Fruit fly (Drosophila melanogaster) whole organism, prepupa: ENCODE measurements around the gene Gnpat.
A peak's percentile ranks its signal among the peaks of the same experiment; 100 is the strongest.

ENCODE experiments used
- CG10631 ChIP-seq: fragments of 200-800 bp; sonication (Bioruptor generic); optimal IDR thresholded peaks from 2 replicates; lab custom pipeline; 2016; ENCODE audit warnings: missing biosample characterization, missing genetic modification characterization
- CG10669 ChIP-seq: fragments of 200-800 bp; sonication (Bioruptor generic); optimal IDR thresholded peaks from 3 replicates; lab custom pipeline; 2018; ENCODE audit warnings: missing biosample characterization, mild to moderate bottlenecking, missing genetic modification characterization, moderate library complexity
- CG11294 ChIP-seq: fragments of 200-800 bp; sonication (Bioruptor generic); IDR thresholded peaks from 2 replicates; pipeline ENCODE4 v1.3.6; 2022; ENCODE audit warnings: missing biosample characterization, missing genetic modification characterization
- CG11762 ChIP-seq: fragments of 200-800 bp; sonication (Bioruptor generic); optimal IDR thresholded peaks from 3 replicates; lab custom pipeline; 2016; ENCODE audit warnings: missing biosample characterization, missing genetic modification characterization; ENCODE audit not compliant: insufficient read depth
- CG11902 ChIP-seq: fragments of 200-800 bp; sonication (Bioruptor generic); optimal IDR thresholded peaks from 3 replicates; lab custom pipeline; 2016; ENCODE audit warnings: missing biosample characterization, missing genetic modification characterization
- CG15336 ChIP-seq: fragments of 200-800 bp; sonication (Bioruptor generic); IDR thresholded peaks from 2 replicates; pipeline ENCODE4 v1.3.6; 2022; ENCODE audit warnings: missing biosample characterization, missing genetic modification characterization
- CG1621 ChIP-seq: fragments of 200-800 bp; sonication (Bioruptor generic); optimal IDR thresholded peaks from 3 replicates; lab custom pipeline; 2018; ENCODE audit warnings: missing biosample characterization, mild to moderate bottlenecking, missing genetic modification characterization
- CG16779 ChIP-seq: fragments of 200-800 bp; sonication (Bioruptor generic); optimal IDR thresholded peaks from 3 replicates; lab custom pipeline; 2017; ENCODE audit warnings: missing biosample characterization, mild to moderate bottlenecking, missing genetic modification characterization
- CG3032 ChIP-seq: fragments of 200-800 bp; optimal IDR thresholded peaks from 2 replicates; lab custom pipeline; 2019; ENCODE audit warnings: missing biosample characterization, mild to moderate bottlenecking, missing genetic modification characterization, moderate library complexity
- CG31627 ChIP-seq: fragments of 200-800 bp; sonication (Bioruptor generic); optimal IDR thresholded peaks from 3 replicates; lab custom pipeline; 2016; ENCODE audit warnings: missing biosample characterization, missing genetic modification characterization
- CG34406 ChIP-seq: fragments of 200-800 bp; sonication (Bioruptor generic); optimal IDR thresholded peaks from 3 replicates; lab custom pipeline; 2016; ENCODE audit warnings: missing biosample characterization, missing genetic modification characterization
- CG4318 ChIP-seq: fragments of 200-800 bp; sonication (Bioruptor generic); optimal IDR thresholded peaks from 3 replicates; lab custom pipeline; 2017; ENCODE audit warnings: missing biosample characterization, mild to moderate bottlenecking, missing genetic modification characterization
- CG6163 ChIP-seq: fragments of 200-800 bp; sonication (Bioruptor generic); IDR thresholded peaks from 3 replicates; pipeline ENCODE4 v1.3.6; 2022; ENCODE audit warnings: missing biosample characterization, missing genetic modification characterization
- CG6792 ChIP-seq: fragments of 200-800 bp; sonication (Bioruptor generic); optimal IDR thresholded peaks from 3 replicates; lab custom pipeline; 2016; ENCODE audit warnings: missing biosample characterization, missing genetic modification characterization
- CG6808 ChIP-seq: fragments of 200-800 bp; sonication (Bioruptor generic); optimal IDR thresholded peaks from 3 replicates; lab custom pipeline; 2017; ENCODE audit warnings: missing biosample characterization, missing genetic modification characterization, mild to moderate bottlenecking, moderate library complexity, missing genetic modification reagents
- CG6854 ChIP-seq: fragments of 200-800 bp; sonication (Bioruptor generic); optimal IDR thresholded peaks from 2 replicates; lab custom pipeline; 2017; ENCODE audit warnings: missing biosample characterization, mild to moderate bottlenecking, missing genetic modification characterization
- CG7368 ChIP-seq: fragments of 200-800 bp; sonication (Bioruptor generic); optimal IDR thresholded peaks from 3 replicates; lab custom pipeline; 2016; ENCODE audit warnings: missing biosample characterization, missing genetic modification characterization
- CG8119 ChIP-seq: fragments of 200-800 bp; sonication (Bioruptor generic); IDR thresholded peaks from 3 replicates; pipeline ENCODE4 v1.3.6; 2022; ENCODE audit warnings: missing biosample characterization, missing genetic modification characterization
- CG8632 ChIP-seq: fragments of 200-800 bp; sonication (Bioruptor generic); optimal IDR thresholded peaks from 3 replicates; lab custom pipeline; 2016; ENCODE audit warnings: missing biosample characterization, missing genetic modification characterization
- Eip75B ChIP-seq: fragments of 200-800 bp; sonication (Bioruptor generic); optimal IDR thresholded peaks from 3 replicates; lab custom pipeline; 2016; ENCODE audit warnings: missing biosample characterization, missing genetic modification characterization
- Eip93F ChIP-seq: fragments of 200-800 bp; sonication (Bioruptor generic); optimal IDR thresholded peaks from 2 replicates; lab custom pipeline; 2016; ENCODE audit warnings: missing biosample characterization, mild to moderate bottlenecking, missing genetic modification characterization
- Ets21C ChIP-seq: fragments of 200-800 bp; sonication (Bioruptor generic); optimal IDR thresholded peaks from 3 replicates; lab custom pipeline; 2016; ENCODE audit warnings: missing biosample characterization, missing genetic modification characterization
- Ets96B ChIP-seq: fragments of 200-800 bp; optimal IDR thresholded peaks from 2 replicates; lab custom pipeline; 2019; ENCODE audit warnings: missing biosample characterization, mild to moderate bottlenecking, missing genetic modification characterization, moderate library complexity
- Gug ChIP-seq: fragments of 200-800 bp; sonication (Bioruptor generic); IDR thresholded peaks from 2 replicates; pipeline ENCODE4 v1.3.6; 2022; ENCODE audit warnings: missing biosample characterization, missing genetic modification characterization
- Hr39 ChIP-seq: fragments of 200-800 bp; sonication (Bioruptor generic); optimal IDR thresholded peaks from 2 replicates; lab custom pipeline; 2016; ENCODE audit warnings: missing biosample characterization, missing genetic modification characterization
- Lpt ChIP-seq: fragments of 200-800 bp; sonication (Bioruptor generic); optimal IDR thresholded peaks from 3 replicates; lab custom pipeline; 2016; ENCODE audit warnings: missing biosample characterization, missing genetic modification characterization
- Met ChIP-seq: fragments of 200-800 bp; sonication (Bioruptor generic); optimal IDR thresholded peaks from 3 replicates; lab custom pipeline; 2016; ENCODE audit warnings: missing biosample characterization, missing genetic modification characterization
- OdsH ChIP-seq: fragments of 200-800 bp; sonication (Bioruptor generic); optimal IDR thresholded peaks from 3 replicates; lab custom pipeline; 2016; ENCODE audit warnings: missing biosample characterization, missing genetic modification characterization
- Sox102F ChIP-seq: fragments of 200-800 bp; sonication (Bioruptor generic); optimal IDR thresholded peaks from 2 replicates; lab custom pipeline; 2016; ENCODE audit warnings: missing biosample characterization, mild to moderate bottlenecking, missing genetic modification characterization
- Sox14 ChIP-seq: fragments of 200-800 bp; sonication (Bioruptor generic); optimal IDR thresholded peaks from 3 replicates; lab custom pipeline; 2016; ENCODE audit warnings: missing biosample characterization, missing genetic modification characterization
- Sox15 ChIP-seq: fragments of 200-800 bp; sonication (Bioruptor generic); optimal IDR thresholded peaks from 3 replicates; lab custom pipeline; 2016; ENCODE audit warnings: missing biosample characterization, missing genetic modification characterization
- achi ChIP-seq: fragments of 200-800 bp; sonication (Bioruptor generic); optimal IDR thresholded peaks from 3 replicates; lab custom pipeline; 2016; ENCODE audit warnings: missing biosample characterization, missing genetic modification characterization
- acj6 ChIP-seq: fragments of 200-800 bp; sonication (Bioruptor generic); optimal IDR thresholded peaks from 3 replicates; lab custom pipeline; 2016; ENCODE audit warnings: missing biosample characterization, missing genetic modification characterization
- dsx ChIP-seq: fragments of 200-800 bp; optimal IDR thresholded peaks from 3 replicates; lab custom pipeline; 2019; ENCODE audit warnings: missing biosample characterization, mild to moderate bottlenecking, missing genetic modification characterization, moderate library complexity; ENCODE audit not compliant: poor library complexity, severe bottlenecking
- eg ChIP-seq: fragments of 200-800 bp; sonication (Bioruptor generic); IDR thresholded peaks from 3 replicates; pipeline ENCODE4 v1.3.6; 2022; ENCODE audit warnings: missing biosample characterization, missing genetic modification characterization
- esn ChIP-seq: fragments of 200-800 bp; sonication (Bioruptor generic); optimal IDR thresholded peaks from 2 replicates; lab custom pipeline; 2016; ENCODE audit warnings: missing biosample characterization, mild to moderate bottlenecking, missing genetic modification characterization, moderate library complexity
- fd85E ChIP-seq: fragments of 200-800 bp; sonication (Bioruptor generic); optimal IDR thresholded peaks from 3 replicates; lab custom pipeline; 2016; ENCODE audit warnings: missing biosample characterization, missing genetic modification characterization
- lz ChIP-seq: fragments of 200-800 bp; sonication (Bioruptor generic); optimal IDR thresholded peaks from 3 replicates; lab custom pipeline; 2016; ENCODE audit warnings: missing biosample characterization, missing genetic modification characterization
- pdm3 ChIP-seq: fragments of 200-800 bp; sonication (Bioruptor generic); optimal IDR thresholded peaks from 3 replicates; lab custom pipeline; 2016; ENCODE audit warnings: missing biosample characterization, missing genetic modification characterization
- salr ChIP-seq, 2 experiments: fragments of 200-800 bp; sonication (Bioruptor generic); optimal IDR thresholded peaks; 3 replicates each; lab custom pipeline; 2016 to 2018; ENCODE audit warnings: missing biosample characterization in 2 of 2, missing genetic modification characterization in 2 of 2, mild to moderate bottlenecking in 1 of 2
- spab ChIP-seq: fragments of 200-800 bp; sonication (Bioruptor generic); optimal IDR thresholded peaks from 2 replicates; lab custom pipeline; 2017; ENCODE audit warnings: missing biosample characterization, mild to moderate bottlenecking, missing genetic modification characterization, missing genetic modification reagents

The Gnpat gene

DNA sequence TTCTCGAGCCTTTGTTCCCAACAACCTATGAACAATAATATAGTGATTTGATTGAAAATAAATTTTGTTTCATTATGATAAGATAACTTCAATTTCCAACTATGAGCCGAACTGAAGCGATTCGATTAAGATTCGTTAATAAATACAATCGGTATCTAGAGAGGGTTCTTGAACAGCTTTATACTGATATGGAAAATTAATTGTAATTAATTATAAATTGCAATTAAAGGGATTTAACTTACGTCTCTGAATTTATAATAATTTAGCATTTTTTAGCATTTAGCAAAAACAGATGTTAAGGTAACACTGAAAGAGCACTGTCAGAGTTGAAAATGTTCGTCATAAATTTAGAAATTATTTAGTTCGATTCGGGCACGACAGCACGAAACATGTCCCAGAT is 15.2 kb upstream of the Gnpat start, which contains the start of gene CG5111:
CG5111 (plus strand) TSS at position 301 of the 400 bp plus-strand sequence.
- no peak for TF ChIP-seq lz
- no peak for TF ChIP-seq CG3032 (tag; lab: Kevin White, UChicago)
- no peak for TF ChIP-seq Sox15 (GFP tag; lab: Kevin White, UChicago)
- TF ChIP-seq CG31627 (GFP tag; lab: Kevin White, UChicago) = no peak
- no peak for TF ChIP-seq CG8119 (GFP tag; lab: Robert Waterston, UW)
- no peak for TF ChIP-seq Gug
- no peak for TF ChIP-seq CG6163
- no peak for TF ChIP-seq Eip93F (GFP tag; lab: Kevin White, UChicago)
- TF ChIP-seq CG1621 = no peak
- TF ChIP-seq CG6854 (GFP tag; lab: Kevin White, UChicago) = no peak

DNA sequence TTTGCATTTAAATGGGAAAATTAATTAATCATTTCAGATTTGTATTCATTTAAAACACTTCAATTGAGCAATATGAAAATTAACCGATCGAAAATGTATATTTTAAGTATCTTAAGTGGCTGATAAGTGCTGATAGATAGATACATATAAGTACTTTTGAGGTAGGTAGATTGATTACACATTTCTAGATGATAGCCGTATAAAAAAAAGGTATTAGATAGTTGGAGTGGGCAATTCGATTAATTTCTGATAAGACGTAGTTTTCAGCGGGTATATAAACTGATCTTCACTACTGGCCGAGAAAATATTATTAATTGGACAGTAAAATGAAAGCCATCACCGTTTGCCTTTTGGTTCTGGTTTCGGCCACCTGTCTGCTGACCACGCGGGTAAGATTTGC is 14.2 kb upstream of the Gnpat start, which contains the start of gene CG5107:
CG5107 (plus strand) TSS at position 301 of the 400 bp plus-strand sequence.
- no peak for TF ChIP-seq CG11902 (GFP tag; lab: Kevin White, UChicago)

DNA sequence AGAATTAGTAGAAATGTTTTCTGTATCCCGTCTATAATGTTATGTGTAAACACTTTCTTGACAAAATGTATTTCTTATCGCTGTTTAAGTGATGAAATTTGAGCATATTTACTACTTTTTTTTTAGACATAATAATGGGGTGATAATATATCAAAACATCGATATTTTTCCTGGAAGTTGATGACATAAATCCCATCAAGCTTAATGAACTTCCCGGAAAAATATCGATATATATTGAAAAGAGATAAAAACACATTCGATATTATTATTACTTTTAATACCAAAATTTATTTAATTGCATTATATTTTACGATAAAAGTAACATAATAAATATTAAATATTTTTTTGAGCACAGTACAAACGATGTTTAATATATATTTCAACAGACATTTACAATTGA is 5.0 kb upstream of the Gnpat start:
- no peak for TF ChIP-seq CG3032 (tag; lab: Kevin White, UChicago)
- no peak for TF ChIP-seq CG8632 (GFP tag; lab: Kevin White, UChicago)
- TF ChIP-seq achi (GFP tag; lab: Kevin White, UChicago) = no peak
- no peak for TF ChIP-seq fd85E (GFP tag; lab: Kevin White, UChicago)
- TF ChIP-seq CG11294 = no peak
- TF ChIP-seq Sox14 (GFP tag; lab: Kevin White, UChicago) = no peak
- TF ChIP-seq CG15336 = no peak
- no peak for TF ChIP-seq CG11762 (GFP tag; lab: Kevin White, UChicago)
- TF ChIP-seq Sox102F (GFP tag; lab: Kevin White, UChicago) = no peak
- TF ChIP-seq eg (GFP tag; lab: Robert Waterston, UW) = no peak
- no peak for TF ChIP-seq dsx (GFP tag; lab: Kevin White, UChicago)
- TF ChIP-seq pdm3 (GFP tag; lab: Kevin White, UChicago) = no peak

DNA sequence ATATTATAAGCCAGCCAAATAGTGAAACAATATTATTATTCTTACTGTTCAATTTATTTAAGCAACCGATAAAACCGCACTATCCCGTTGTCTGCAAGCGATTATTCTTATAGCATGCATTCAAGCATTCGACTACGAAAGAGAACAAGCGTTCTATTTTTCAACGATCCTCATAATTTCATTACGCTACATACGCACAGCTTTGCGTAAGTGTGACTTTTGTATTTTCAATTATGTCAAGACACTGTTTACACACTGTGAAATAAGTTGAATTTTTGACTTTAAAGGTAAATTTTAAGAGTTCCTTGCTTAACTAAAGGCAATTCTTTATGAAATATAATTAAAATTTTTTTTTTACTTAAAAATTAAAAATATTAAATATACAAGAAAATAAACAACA is 4.3 kb upstream of the Gnpat start, which contains the start of gene CG33494:
CG33494 (minus strand) TSS at position 90 of the 400 bp plus-strand sequence.
- TF ChIP-seq CG8119 (GFP tag; lab: Robert Waterston, UW) (no peak), CG34406 (no peak), CG10669 (GFP tag; lab: Kevin White, UChicago) (no peak), CG3032 (tag; lab: Kevin White, UChicago) (no peak)

DNA sequence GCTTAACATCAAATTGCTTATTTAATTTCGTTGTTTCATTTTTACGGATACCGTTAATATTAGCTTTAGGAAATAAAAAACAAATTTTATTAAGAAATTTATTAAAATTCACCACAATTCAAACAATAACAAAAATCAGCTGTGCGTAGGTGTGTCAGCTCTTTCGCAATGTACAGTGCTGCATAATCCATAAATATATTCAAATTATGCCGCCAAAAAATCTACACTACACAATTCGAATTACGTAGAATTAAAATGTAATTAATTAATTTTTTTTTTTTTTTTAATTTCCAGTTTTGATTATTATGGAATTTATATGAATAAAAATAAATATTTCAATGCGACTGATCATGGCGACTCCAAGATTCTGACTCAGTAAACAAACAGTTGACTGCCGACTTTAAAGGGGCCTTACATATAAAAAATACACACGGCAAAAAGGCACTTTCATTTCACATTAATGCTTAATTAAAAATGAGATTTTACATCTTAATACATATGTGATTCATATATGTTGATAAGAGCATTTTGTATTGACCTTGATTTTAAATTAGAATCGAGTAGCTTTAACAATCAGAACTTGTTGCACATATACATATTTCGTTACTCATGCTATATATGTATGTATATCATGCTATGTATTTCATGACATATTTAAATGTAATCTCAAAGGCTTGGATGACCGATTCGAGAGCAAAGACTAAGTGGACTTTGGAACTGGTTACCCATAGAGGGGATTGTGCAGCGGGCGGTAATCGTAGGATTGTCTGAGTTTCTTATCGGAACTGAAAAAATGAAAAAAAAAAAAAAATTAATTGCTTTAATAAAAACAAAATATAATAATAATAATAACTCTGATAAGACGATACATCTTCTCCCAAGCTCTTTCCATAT is 2.8 kb upstream of the Gnpat start:
- TF ChIP-seq CG6854 (GFP tag; lab: Kevin White, UChicago) = peak; percentile 63
- peak; percentile 23 for TF ChIP-seq Met (GFP tag; lab: Kevin White, UChicago)
- peak; percentile 3 for TF ChIP-seq Eip75B (GFP tag; lab: Kevin White, UChicago)
- TF ChIP-seq CG4318 (GFP tag; lab: Kevin White, UChicago) = no peak
- TF ChIP-seq CG6808 (GFP tag; lab: Kevin White, UChicago) = peak; percentile 79
- peak; percentile 20 for TF ChIP-seq Sox102F (GFP tag; lab: Kevin White, UChicago)
- peak; percentile 75 for TF ChIP-seq spab (GFP tag; lab: Kevin White, UChicago)
- peak; percentile 40 for TF ChIP-seq Ets96B (tag; lab: Kevin White, UChicago)
- TF ChIP-seq CG11294 = no peak
- TF ChIP-seq CG6792 = no peak
- TF ChIP-seq OdsH (GFP tag; lab: Kevin White, UChicago) = peak; percentile 15
- TF ChIP-seq dsx (GFP tag; lab: Kevin White, UChicago) = peak; percentile 47
- TF ChIP-seq Lpt (GFP tag; lab: Kevin White, UChicago) = peak; percentile 16
- TF ChIP-seq esn (GFP tag; lab: Kevin White, UChicago) = no peak
- TF ChIP-seq CG10631 (GFP tag; lab: Kevin White, UChicago) = no peak
- TF ChIP-seq CG7368 (GFP tag; lab: Kevin White, UChicago) = peak; percentile 11
- TF ChIP-seq CG8119 (GFP tag; lab: Robert Waterston, UW) = no peak
- TF ChIP-seq CG16779 (tag; lab: Kevin White, UChicago) = peak; percentile 56
- no peak for TF ChIP-seq acj6 (GFP tag; lab: Kevin White, UChicago)
- TF ChIP-seq CG31627 (GFP tag; lab: Kevin White, UChicago) = no peak
- TF ChIP-seq salr (GFP tag; optimal IDR thresholded peaks at IDR 0.05; lab: Kevin White, UChicago) = peak in 1 of 2 experiments; percentile 25
- no peak for TF ChIP-seq Ets21C (GFP tag; lab: Kevin White, UChicago)
- TF ChIP-seq Gug = no peak
- TF ChIP-seq Hr39 = no peak
- TF ChIP-seq CG10669 (GFP tag; lab: Kevin White, UChicago) = peak; percentile 44
